Fruit fly (Drosophila melanogaster) S2 (cell line): ENCODE measurements around the gene Nplp3.

Source experiments
- CG8478 ChIP-seq: fragments of >200 bp; optimal IDR thresholded peaks from 2 replicates; lab custom pipeline; 2018
- CTCF ChIP-seq, 2 experiments: fragments of >200 bp; optimal IDR thresholded peaks; 2 replicates each; lab custom pipeline; 2018

The Nplp3 gene

DNA sequence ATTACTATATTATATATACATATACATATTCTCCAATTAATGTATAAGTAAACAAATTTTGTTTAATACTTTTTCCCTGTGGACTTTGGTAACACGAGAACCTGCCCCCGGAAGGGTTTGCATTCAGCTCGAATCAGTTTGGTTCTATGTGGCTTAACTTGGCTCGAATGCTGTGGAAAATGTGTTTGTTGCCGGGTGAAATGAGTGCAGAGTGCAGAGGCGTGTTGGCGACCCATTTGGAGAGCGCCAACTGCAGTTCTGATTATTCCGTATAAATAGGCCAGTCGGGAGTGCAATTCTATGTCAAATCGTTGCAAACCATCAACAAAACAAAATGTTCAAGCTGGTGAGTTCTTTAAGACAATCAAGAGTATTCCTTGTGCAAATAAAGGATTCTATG, at the start of gene Nplp3:
TSS of gene Nplp3 (plus strand) at position 301 of the 400 bp plus-strand sequence.
- TF ChIP-seq CG8478 (lab: Kevin White, UChicago) (no peak), CTCF (optimal IDR thresholded peaks at IDR 0.05; lab: Kevin White, UChicago) (no peak)

dm6 chr3L:16268106-16268733, 49.6 kb upstream of the Nplp3 start, which contains the start of gene CG4950:
TSS of gene CG4950 (minus strand) at chr3L:16268156.
- no peak for TF ChIP-seq CTCF (optimal IDR thresholded peaks at IDR 0.05; lab: Kevin White, UChicago)

DNA sequence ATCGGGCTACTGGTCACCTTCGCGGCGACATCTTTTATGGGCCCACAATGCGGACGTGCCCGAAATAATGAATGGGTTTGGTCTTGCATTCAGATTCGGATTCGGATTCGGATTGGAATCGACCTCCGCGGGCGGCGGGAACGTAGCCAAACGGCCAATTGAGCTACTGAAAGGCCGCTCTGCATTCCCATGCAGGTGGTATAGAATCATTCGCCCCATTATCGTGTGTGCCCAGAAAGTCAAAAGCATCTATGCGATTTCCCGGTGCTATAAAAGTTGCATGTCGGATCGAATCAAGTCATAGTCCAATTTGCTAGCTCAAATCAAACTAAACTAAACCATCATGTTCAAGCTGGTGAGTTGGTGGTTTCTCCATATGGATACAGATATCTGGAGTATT, 48.7 kb upstream of the Nplp3 start, which contains the start of gene CG13068:
TSS of gene CG13068 (plus strand) at position 301 of the 400 bp plus-strand sequence.
- no peak for TF ChIP-seq CTCF (optimal IDR thresholded peaks at IDR 0.05; lab: Kevin White, UChicago)

DNA sequence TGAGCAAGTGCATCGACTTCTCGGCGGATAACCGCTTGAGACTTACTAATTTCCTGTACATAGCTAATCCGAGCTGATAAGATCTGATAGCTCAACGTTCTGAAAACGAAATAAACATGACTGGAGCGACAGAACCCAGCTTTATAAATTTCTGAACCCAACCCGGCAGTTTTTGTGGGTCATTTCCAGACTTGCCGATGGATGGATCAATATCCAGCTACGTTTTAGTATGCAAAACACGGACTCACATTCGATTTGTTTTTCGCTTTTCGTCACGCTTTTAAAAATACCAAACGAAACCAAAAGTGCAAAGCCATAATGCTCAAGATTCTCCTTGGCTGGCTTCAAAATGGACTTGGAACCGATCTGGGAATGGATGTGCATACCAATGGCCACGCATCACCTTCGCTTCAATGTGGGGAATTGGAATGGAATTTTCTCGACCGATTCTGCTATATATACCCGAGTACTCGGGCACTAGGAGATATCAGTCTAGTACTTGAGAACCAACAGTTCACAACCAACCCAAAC, 47.0 kb upstream of the Nplp3 start, which contains the start of the genes CG34248 and CG13067:
TSS of gene CG34248 (minus strand) at position 101 of the 531 bp plus-strand sequence.
TSS of gene CG13067 (plus strand) at position 481 of the 531 bp plus-strand sequence.
- TF ChIP-seq CTCF (optimal IDR thresholded peaks at IDR 0.05; lab: Kevin White, UChicago), result no peak
- no peak for TF ChIP-seq CG8478 (lab: Kevin White, UChicago)

DNA sequence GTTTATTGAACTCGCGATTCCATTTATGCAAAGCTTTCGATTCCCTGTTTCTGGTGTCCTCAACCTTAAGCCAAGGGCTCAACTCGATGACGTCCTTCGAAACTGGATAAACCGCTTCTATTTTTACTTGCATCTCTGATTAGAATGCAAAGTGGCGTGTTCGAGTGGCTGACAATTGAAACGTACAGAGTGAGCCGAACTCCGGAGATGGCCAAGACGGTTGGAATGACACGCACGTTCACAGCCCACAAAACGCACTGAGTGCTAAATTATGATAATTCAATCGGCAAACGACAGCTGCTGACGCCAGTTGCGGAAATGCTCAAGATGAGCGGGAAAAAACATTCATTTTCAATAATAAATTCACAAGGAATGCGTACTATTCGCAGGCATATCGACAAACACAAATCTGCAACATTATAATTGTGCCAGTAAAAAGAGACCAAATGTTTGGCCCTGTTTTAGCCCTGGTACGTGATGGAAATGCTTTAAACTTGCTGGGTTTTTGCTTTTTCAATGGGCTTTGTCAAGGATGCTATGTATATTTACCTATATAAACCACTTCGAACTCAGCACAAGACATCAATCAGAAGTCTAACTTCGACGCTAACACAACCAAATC, 45.4 kb upstream of the Nplp3 start, which contains the start of gene CG13066:
TSS of gene CG13066 (plus strand) at position 572 of the 622 bp plus-strand sequence.
- no peak for TF ChIP-seq CG8478 (lab: Kevin White, UChicago)
- no peak for TF ChIP-seq CTCF (optimal IDR thresholded peaks at IDR 0.05; lab: Kevin White, UChicago)

- TF ChIP-seq CG8478 (lab: Kevin White, UChicago) (no peak), CTCF (optimal IDR thresholded peaks at IDR 0.05; lab: Kevin White, UChicago) (no peak)
Measured at dm6 chr3L:16275391-16276017, 42.3 kb upstream of the Nplp3 start.

DNA sequence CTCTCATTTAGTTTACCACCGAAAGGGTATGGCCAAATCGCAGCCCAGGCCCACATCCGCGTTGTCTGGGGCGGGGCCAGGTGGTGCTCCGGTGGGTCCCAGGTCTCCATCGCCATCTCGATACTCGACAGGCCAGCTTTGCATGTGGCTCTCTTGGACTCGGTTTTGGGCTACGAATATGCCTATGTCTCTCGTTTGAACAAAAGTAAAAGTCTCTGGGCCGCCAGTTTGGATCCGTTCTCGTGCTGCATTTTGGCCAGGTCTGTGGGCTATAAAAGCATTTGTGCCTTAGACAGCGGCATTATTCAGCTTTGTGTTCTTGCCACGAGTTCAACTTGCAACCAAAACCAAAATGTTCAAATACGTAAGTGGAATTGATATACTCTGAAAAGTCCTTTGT, 40.7 kb upstream of the Nplp3 start, which contains the start of gene CG13065:
TSS of gene CG13065 (plus strand) at position 301 of the 400 bp plus-strand sequence.
- no peak for TF ChIP-seq CG8478 (lab: Kevin White, UChicago)
- TF ChIP-seq CTCF (optimal IDR thresholded peaks at IDR 0.05; lab: Kevin White, UChicago), result no peak

- TF ChIP-seq CTCF (optimal IDR thresholded peaks at IDR 0.05; lab: Kevin White, UChicago) (no peak), CG8478 (lab: Kevin White, UChicago) (no peak)
Measured at dm6 chr3L:16279171-16279570, 38.7 kb upstream of the Nplp3 start, which contains the start of gene CG13050. TSS of gene CG13050 (minus strand) at chr3L:16279271.

- TF ChIP-seq CG8478 (lab: Kevin White, UChicago), result no peak
- no peak for TF ChIP-seq CTCF (optimal IDR thresholded peaks at IDR 0.05; lab: Kevin White, UChicago)
Measured at dm6 chr3L:16279987-16280454, 37.8 kb upstream of the Nplp3 start, which contains the start of gene CG13064. TSS of gene CG13064 (plus strand) at chr3L:16280404.

- TF ChIP-seq CTCF (optimal IDR thresholded peaks at IDR 0.05; lab: Kevin White, UChicago) (no peak), CG8478 (lab: Kevin White, UChicago) (no peak)
Measured at dm6 chr3L:16281880-16282556, 35.8 kb upstream of the Nplp3 start, which contains the start of gene CG13049. TSS of gene CG13049 (minus strand) at chr3L:16281930.

dm6 chr3L:16283821-16284220, 34.0 kb upstream of the Nplp3 start, which contains the start of gene CG13048:
TSS of gene CG13048 (minus strand) at chr3L:16283921.
- TF ChIP-seq CG8478 (lab: Kevin White, UChicago) (no peak), CTCF (optimal IDR thresholded peaks at IDR 0.05; lab: Kevin White, UChicago) (no peak)

DNA sequence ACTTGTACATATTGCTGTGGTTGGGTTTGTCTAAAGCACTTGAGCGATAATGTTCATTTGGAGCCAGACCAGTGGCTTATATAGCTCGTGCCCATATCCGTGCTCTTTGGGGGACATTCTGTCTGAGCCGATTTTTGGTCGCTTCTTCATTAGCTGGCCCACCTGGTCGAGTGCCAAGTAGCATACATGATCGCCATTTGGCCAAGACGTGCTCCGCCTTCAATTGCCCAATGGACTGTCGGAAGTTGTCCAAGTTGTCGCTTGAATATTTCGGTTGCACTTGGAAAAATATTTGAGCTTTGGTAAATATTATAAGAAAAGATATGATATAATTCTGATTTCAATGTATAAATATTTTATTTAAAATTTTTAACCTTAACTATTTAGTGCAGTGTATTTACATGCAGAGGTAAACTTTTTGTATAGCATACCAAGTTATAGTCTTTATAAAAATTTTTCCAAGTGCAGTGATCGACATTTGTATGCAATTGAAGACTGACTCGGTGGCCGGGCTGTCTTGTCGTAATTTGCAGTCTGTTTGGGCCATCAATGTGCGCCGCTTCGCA, 32.4 kb upstream of the Nplp3 start, which contains the start of gene CG13047:
TSS of gene CG13047 (minus strand) at position 51 of the 566 bp plus-strand sequence.
- no peak for TF ChIP-seq CG8478 (lab: Kevin White, UChicago)
- no peak for TF ChIP-seq CTCF (optimal IDR thresholded peaks at IDR 0.05; lab: Kevin White, UChicago)

- TF ChIP-seq CTCF (optimal IDR thresholded peaks at IDR 0.05; lab: Kevin White, UChicago) (no peak), CG8478 (lab: Kevin White, UChicago) (no peak)
Measured at dm6 chr3L:16286258-16286657, 31.6 kb upstream of the Nplp3 start.
